Fruit fly (Drosophila melanogaster) whole organism, prepupa: ENCODE data around the gene CG6106.

Source experiments
- CG11294 ChIP-seq: fragments of 200-800 bp; sonication (Bioruptor generic); IDR thresholded peaks from 2 replicates; pipeline ENCODE4 v1.3.6; 2022; ENCODE audit warnings: missing biosample characterization, missing genetic modification characterization
- CG11762 ChIP-seq: fragments of 200-800 bp; sonication (Bioruptor generic); optimal IDR thresholded peaks from 3 replicates; lab custom pipeline; 2016; ENCODE audit warnings: missing biosample characterization, missing genetic modification characterization; ENCODE audit not compliant: insufficient read depth
- CG11902 ChIP-seq: fragments of 200-800 bp; sonication (Bioruptor generic); optimal IDR thresholded peaks from 3 replicates; lab custom pipeline; 2016; ENCODE audit warnings: missing biosample characterization, missing genetic modification characterization
- CG15336 ChIP-seq: fragments of 200-800 bp; sonication (Bioruptor generic); IDR thresholded peaks from 2 replicates; pipeline ENCODE4 v1.3.6; 2022; ENCODE audit warnings: missing biosample characterization, missing genetic modification characterization
- CG16779 ChIP-seq: fragments of 200-800 bp; sonication (Bioruptor generic); optimal IDR thresholded peaks from 3 replicates; lab custom pipeline; 2017; ENCODE audit warnings: missing biosample characterization, mild to moderate bottlenecking, missing genetic modification characterization
- CG3032 ChIP-seq: fragments of 200-800 bp; optimal IDR thresholded peaks from 2 replicates; lab custom pipeline; 2019; ENCODE audit warnings: missing biosample characterization, mild to moderate bottlenecking, missing genetic modification characterization, moderate library complexity
- CG31627 ChIP-seq: fragments of 200-800 bp; sonication (Bioruptor generic); optimal IDR thresholded peaks from 3 replicates; lab custom pipeline; 2016; ENCODE audit warnings: missing biosample characterization, missing genetic modification characterization
- CG34406 ChIP-seq: fragments of 200-800 bp; sonication (Bioruptor generic); optimal IDR thresholded peaks from 3 replicates; lab custom pipeline; 2016; ENCODE audit warnings: missing biosample characterization, missing genetic modification characterization
- CG4318 ChIP-seq: fragments of 200-800 bp; sonication (Bioruptor generic); optimal IDR thresholded peaks from 3 replicates; lab custom pipeline; 2017; ENCODE audit warnings: missing biosample characterization, mild to moderate bottlenecking, missing genetic modification characterization
- CG6163 ChIP-seq: fragments of 200-800 bp; sonication (Bioruptor generic); IDR thresholded peaks from 3 replicates; pipeline ENCODE4 v1.3.6; 2022; ENCODE audit warnings: missing biosample characterization, missing genetic modification characterization
- CG6276 ChIP-seq: fragments of 200-800 bp; sonication (Bioruptor generic); optimal IDR thresholded peaks from 2 replicates; lab custom pipeline; 2017; ENCODE audit warnings: missing biosample characterization, mild to moderate bottlenecking, missing genetic modification characterization
- CG6808 ChIP-seq: fragments of 200-800 bp; sonication (Bioruptor generic); optimal IDR thresholded peaks from 3 replicates; lab custom pipeline; 2017; ENCODE audit warnings: missing biosample characterization, missing genetic modification characterization, mild to moderate bottlenecking, moderate library complexity, missing genetic modification reagents
- CG7368 ChIP-seq: fragments of 200-800 bp; sonication (Bioruptor generic); optimal IDR thresholded peaks from 3 replicates; lab custom pipeline; 2016; ENCODE audit warnings: missing biosample characterization, missing genetic modification characterization
- CG8119 ChIP-seq: fragments of 200-800 bp; sonication (Bioruptor generic); IDR thresholded peaks from 3 replicates; pipeline ENCODE4 v1.3.6; 2022; ENCODE audit warnings: missing biosample characterization, missing genetic modification characterization
- Ets96B ChIP-seq: fragments of 200-800 bp; optimal IDR thresholded peaks from 2 replicates; lab custom pipeline; 2019; ENCODE audit warnings: missing biosample characterization, mild to moderate bottlenecking, missing genetic modification characterization, moderate library complexity
- Gug ChIP-seq: fragments of 200-800 bp; sonication (Bioruptor generic); IDR thresholded peaks from 2 replicates; pipeline ENCODE4 v1.3.6; 2022; ENCODE audit warnings: missing biosample characterization, missing genetic modification characterization
- Hr38 ChIP-seq: sonication (Bioruptor generic); optimal IDR thresholded peaks from 2 replicates; lab custom pipeline; 2016; ENCODE audit warnings: missing biosample characterization, missing genetic modification characterization
- Hr39 ChIP-seq: fragments of 200-800 bp; sonication (Bioruptor generic); optimal IDR thresholded peaks from 2 replicates; lab custom pipeline; 2016; ENCODE audit warnings: missing biosample characterization, missing genetic modification characterization
- Hr4 ChIP-seq: fragments of 200-800 bp; sonication (Bioruptor generic); optimal IDR thresholded peaks from 3 replicates; lab custom pipeline; 2016; ENCODE audit warnings: missing biosample characterization, missing genetic modification characterization
- Lpt ChIP-seq: fragments of 200-800 bp; sonication (Bioruptor generic); optimal IDR thresholded peaks from 3 replicates; lab custom pipeline; 2016; ENCODE audit warnings: missing biosample characterization, missing genetic modification characterization
- OdsH ChIP-seq: fragments of 200-800 bp; sonication (Bioruptor generic); optimal IDR thresholded peaks from 3 replicates; lab custom pipeline; 2016; ENCODE audit warnings: missing biosample characterization, missing genetic modification characterization
- Sox14 ChIP-seq: fragments of 200-800 bp; sonication (Bioruptor generic); optimal IDR thresholded peaks from 3 replicates; lab custom pipeline; 2016; ENCODE audit warnings: missing biosample characterization, missing genetic modification characterization
- Sox15 ChIP-seq: fragments of 200-800 bp; sonication (Bioruptor generic); optimal IDR thresholded peaks from 3 replicates; lab custom pipeline; 2016; ENCODE audit warnings: missing biosample characterization, missing genetic modification characterization
- achi ChIP-seq: fragments of 200-800 bp; sonication (Bioruptor generic); optimal IDR thresholded peaks from 3 replicates; lab custom pipeline; 2016; ENCODE audit warnings: missing biosample characterization, missing genetic modification characterization
- cyc ChIP-seq: fragments of 200-800 bp; sonication (Bioruptor generic); optimal IDR thresholded peaks from 3 replicates; lab custom pipeline; 2016; ENCODE audit warnings: missing biosample characterization, missing genetic modification characterization
- dsx ChIP-seq: fragments of 200-800 bp; optimal IDR thresholded peaks from 3 replicates; lab custom pipeline; 2019; ENCODE audit warnings: missing biosample characterization, mild to moderate bottlenecking, missing genetic modification characterization, moderate library complexity; ENCODE audit not compliant: poor library complexity, severe bottlenecking
- eg ChIP-seq: fragments of 200-800 bp; sonication (Bioruptor generic); IDR thresholded peaks from 3 replicates; pipeline ENCODE4 v1.3.6; 2022; ENCODE audit warnings: missing biosample characterization, missing genetic modification characterization
- esn ChIP-seq: fragments of 200-800 bp; sonication (Bioruptor generic); optimal IDR thresholded peaks from 2 replicates; lab custom pipeline; 2016; ENCODE audit warnings: missing biosample characterization, mild to moderate bottlenecking, missing genetic modification characterization, moderate library complexity
- fd59A ChIP-seq: fragments of 200-800 bp; sonication (Bioruptor generic); optimal IDR thresholded peaks from 2 replicates; lab custom pipeline; 2017; ENCODE audit warnings: missing biosample characterization, mild to moderate bottlenecking, missing genetic modification characterization, missing genetic modification reagents
- fkh ChIP-seq: fragments of 200-800 bp; sonication (Bioruptor generic); optimal IDR thresholded peaks from 3 replicates; lab custom pipeline; 2017; ENCODE audit warnings: missing biosample characterization, mild to moderate bottlenecking, missing genetic modification characterization, moderate library complexity
- lz ChIP-seq: fragments of 200-800 bp; sonication (Bioruptor generic); optimal IDR thresholded peaks from 3 replicates; lab custom pipeline; 2016; ENCODE audit warnings: missing biosample characterization, missing genetic modification characterization
- pdm3 ChIP-seq: fragments of 200-800 bp; sonication (Bioruptor generic); optimal IDR thresholded peaks from 3 replicates; lab custom pipeline; 2016; ENCODE audit warnings: missing biosample characterization, missing genetic modification characterization
- spab ChIP-seq: fragments of 200-800 bp; sonication (Bioruptor generic); optimal IDR thresholded peaks from 2 replicates; lab custom pipeline; 2017; ENCODE audit warnings: missing biosample characterization, mild to moderate bottlenecking, missing genetic modification characterization, missing genetic modification reagents
- ss ChIP-seq, 2 experiments: fragments of 200-800 bp; sonication (Bioruptor generic); optimal IDR thresholded peaks; 2 replicates in 1 of 2; 3 replicates in 1 of 2; lab custom pipeline; 2017 to 2018; ENCODE audit warnings: mild to moderate bottlenecking in 2 of 2, missing biosample characterization in 2 of 2, missing genetic modification characterization in 2 of 2, moderate library complexity in 1 of 2
- topi ChIP-seq: fragments of 200-800 bp; sonication (Bioruptor generic); optimal IDR thresholded peaks from 3 replicates; lab custom pipeline; 2016; ENCODE audit warnings: missing biosample characterization, missing genetic modification characterization
- vri ChIP-seq: fragments of 200-800 bp; sonication (Bioruptor generic); optimal IDR thresholded peaks from 3 replicates; lab custom pipeline; 2016; ENCODE audit warnings: missing biosample characterization, mild to moderate bottlenecking, missing genetic modification characterization

Gene CG6106

DNA sequence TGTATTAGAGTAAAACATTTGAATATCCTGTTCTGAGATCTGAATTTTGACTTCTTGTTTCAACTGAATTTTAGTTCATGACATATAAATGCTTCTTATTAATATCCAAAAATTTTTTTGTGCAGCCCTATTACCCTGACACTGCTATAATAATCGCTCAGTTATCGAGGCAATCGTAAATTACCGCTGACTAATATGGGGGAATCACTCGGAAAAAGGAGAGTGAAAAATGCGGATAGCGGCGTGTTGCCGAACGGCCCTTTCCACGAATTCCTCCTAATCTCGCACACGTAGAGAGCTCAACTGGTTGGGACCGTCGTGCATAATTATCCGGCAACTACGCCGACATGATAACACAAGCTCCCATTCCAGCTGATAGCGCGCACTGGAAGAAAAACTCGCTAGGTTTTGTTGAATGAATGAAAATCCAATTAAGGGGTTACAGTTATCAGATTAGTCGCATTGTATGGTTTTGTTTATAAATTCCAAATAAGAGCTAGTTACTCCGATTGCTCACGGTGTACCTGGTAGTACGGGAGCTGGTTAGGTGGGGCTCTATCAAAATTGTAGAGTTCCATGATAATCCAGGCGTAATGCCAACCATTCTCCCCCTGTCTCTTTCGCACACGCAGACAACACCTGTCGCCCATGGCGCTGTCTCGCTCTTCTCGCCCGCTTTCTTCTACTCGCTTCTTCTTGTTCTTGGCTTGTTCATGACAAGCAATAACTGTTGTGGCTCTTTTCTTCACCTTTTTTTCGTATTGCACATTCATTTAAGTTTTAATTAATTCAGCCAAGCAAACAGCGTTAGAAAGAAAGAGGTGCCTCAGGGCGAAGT, 9.3 kb downstream of the CG6106 start (continued):
- no peak for TF ChIP-seq CG6808 (GFP tag; lab: Kevin White, UChicago)
- TF ChIP-seq pdm3 (GFP tag; lab: Kevin White, UChicago): peak; percentile 39
- peak; percentile 47 for TF ChIP-seq esn (GFP tag; lab: Kevin White, UChicago)
- TF ChIP-seq Ets96B (tag; lab: Kevin White, UChicago): no peak
- peak; percentile 63 for TF ChIP-seq CG11294 (GFP tag; lab: Robert Waterston, UW)
- TF ChIP-seq Sox14: peak; percentile 28
- TF ChIP-seq fd59A: peak; percentile 31
- TF ChIP-seq CG7368 (GFP tag; lab: Kevin White, UChicago): peak; percentile 19
- TF ChIP-seq Hr39 (GFP tag; lab: Kevin White, UChicago): peak; percentile 10
- TF ChIP-seq CG4318 (GFP tag; lab: Kevin White, UChicago): peak; percentile 51
- peak; percentile 73 for TF ChIP-seq Gug (GFP tag; lab: Robert Waterston, UW)
- peak; percentile 37 for TF ChIP-seq CG6276 (GFP tag; lab: Kevin White, UChicago)
- TF ChIP-seq CG11902 (GFP tag; lab: Kevin White, UChicago): peak; percentile 39
- peak; percentile 57 for TF ChIP-seq CG8119
- no peak for TF ChIP-seq CG11762
- TF ChIP-seq OdsH (GFP tag; lab: Kevin White, UChicago): peak; percentile 38
- no peak for TF ChIP-seq CG3032
- peak; percentile 30 for TF ChIP-seq CG31627 (GFP tag; lab: Kevin White, UChicago)
- TF ChIP-seq ss (GFP tag; optimal IDR thresholded peaks at IDR 0.05; lab: Kevin White, UChicago): no peak
- TF ChIP-seq Lpt (GFP tag; lab: Kevin White, UChicago): no peak

DNA sequence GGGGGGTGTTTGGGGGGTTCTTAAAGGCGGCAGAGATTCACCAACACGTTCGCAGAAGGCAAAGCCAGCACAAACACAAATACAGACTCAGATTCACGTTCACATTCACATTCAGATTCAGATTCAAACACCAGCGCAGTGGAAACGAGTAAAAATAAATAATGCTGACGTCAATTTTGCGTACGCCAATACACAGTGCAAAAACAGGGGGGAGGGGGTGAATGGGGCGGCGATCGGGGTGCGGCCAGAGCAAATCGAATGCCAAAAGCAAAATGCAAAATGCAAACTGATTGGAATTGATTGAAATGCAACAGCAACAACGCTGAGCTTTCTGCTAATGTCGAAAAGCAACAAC, 9.9 kb downstream of the CG6106 start:
- TF ChIP-seq ss (GFP tag; optimal IDR thresholded peaks at IDR 0.05; lab: Kevin White, UChicago) (peak in 1 of 2 experiments; percentile 14), achi (GFP tag; lab: Kevin White, UChicago) (no peak), eg (GFP tag; lab: Robert Waterston, UW) (peak; percentile 54; the same call in 1 of the 3 replicates), Hr4 (no peak), CG16779 (tag; lab: Kevin White, UChicago) (peak; percentile 10), CG6163 (GFP tag; lab: Robert Waterston, UW) (peak; percentile 55; the same call in 1 of the 3 replicates), Gug (GFP tag; lab: Robert Waterston, UW) (peak; percentile 10; the same call in 1 of the 2 replicates), CG7368 (GFP tag; lab: Kevin White, UChicago) (no peak), CG15336 (GFP tag; lab: Robert Waterston, UW) (0 out of 2 replicates have a peak, but pooled peaks have one; percentile 10), topi (GFP tag; lab: Kevin White, UChicago) (no peak), Lpt (GFP tag; lab: Kevin White, UChicago) (no peak), CG8119 (peak; percentile 25; the same call in 1 of the 3 replicates), CG6276 (GFP tag; lab: Kevin White, UChicago) (peak; percentile 30), lz (GFP tag; lab: Kevin White, UChicago) (no peak)

DNA sequence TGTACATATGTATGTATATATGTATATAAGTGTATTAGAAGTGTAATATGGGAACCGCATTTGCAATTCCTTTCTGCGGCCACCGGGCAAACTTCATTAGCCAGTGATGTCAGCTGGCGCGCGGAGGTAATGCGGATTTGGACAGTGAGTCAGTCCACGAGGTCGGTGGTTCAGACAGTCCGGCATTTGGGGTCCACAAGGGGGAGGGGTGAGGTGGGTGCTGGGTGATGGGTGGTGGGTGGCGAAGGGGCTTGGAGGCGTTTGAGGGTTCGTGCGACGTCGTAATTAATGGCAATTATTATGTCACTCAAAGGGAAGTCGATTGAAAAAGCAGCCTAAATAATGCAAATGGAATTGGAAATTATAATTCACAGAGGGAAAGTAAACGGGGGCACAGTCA, 11.1 kb downstream of the CG6106 start:
- TF ChIP-seq eg (GFP tag; lab: Robert Waterston, UW) (no peak), CG34406 (no peak), spab (GFP tag; lab: Kevin White, UChicago) (no peak), Hr39 (GFP tag; lab: Kevin White, UChicago) (no peak), fkh (GFP tag; lab: Kevin White, UChicago) (no peak), Hr4 (no peak), CG6808 (GFP tag; lab: Kevin White, UChicago) (no peak), cyc (GFP tag; lab: Kevin White, UChicago) (no peak), vri (no peak), Sox15 (no peak), Hr38 (no peak), CG3032 (no peak), dsx (no peak)
- TF ChIP-seq, all 60 proteins: peak for 0
